Worm (Caenorhabditis elegans) whole organism, L2 larva: ENCODE measurements around the gene sdz-15.
A peak's percentile ranks its signal among the peaks of the same experiment; 100 is the strongest.

Experiments used
- C34F6.9 ChIP-seq: fragments of 150-350 bp; optimal IDR thresholded peaks from 2 replicates; lab custom pipeline; 2014; ENCODE audit warnings: missing biosample characterization, missing genetic modification characterization
- F13H6.1 ChIP-seq: sonication (generic microtip); optimal IDR thresholded peaks from 2 replicates; lab custom pipeline; 2016; ENCODE audit warnings: missing genetic modification characterization, missing compliant biosample characterization
- Y55F3AM.14 ChIP-seq: fragments of 200-800 bp; sonication (Bioruptor generic); optimal IDR thresholded peaks from 2 replicates; lab custom pipeline; 2018; ENCODE audit warnings: mild to moderate bottlenecking, missing genetic modification characterization, missing compliant biosample characterization
- alr-1 ChIP-seq: fragments of 150-350 bp; optimal IDR thresholded peaks from 2 replicates; lab custom pipeline; 2014; ENCODE audit warnings: missing biosample characterization, missing genetic modification characterization
- aly-2 ChIP-seq: fragments of 150-350 bp; optimal IDR thresholded peaks from 2 replicates; lab custom pipeline; 2014; ENCODE audit warnings: missing biosample characterization, missing genetic modification characterization
- ama-1 ChIP-seq: fragments of 150-350 bp; optimal IDR thresholded peaks from 2 replicates; lab custom pipeline; 2018; ENCODE audit warnings: inconsistent platforms
- blmp-1 ChIP-seq: sonication (generic microtip); optimal IDR thresholded peaks from 2 replicates; lab custom pipeline; 2017; ENCODE audit warnings: missing genetic modification characterization, mild to moderate bottlenecking, missing compliant biosample characterization, antibody characterized with exemption, moderate library complexity; ENCODE audit not compliant: insufficient read depth
- ceh-16 ChIP-seq: fragments of 150-350 bp; optimal IDR thresholded peaks from 2 replicates; lab custom pipeline; 2014; ENCODE audit warnings: missing biosample characterization, missing genetic modification characterization
- ceh-82 ChIP-seq: fragments of 150-350 bp; optimal IDR thresholded peaks from 2 replicates; lab custom pipeline; 2014; ENCODE audit warnings: missing biosample characterization, missing genetic modification characterization
- crh-2 ChIP-seq: sonication (generic microtip); optimal IDR thresholded peaks from 2 replicates; lab custom pipeline; 2017; ENCODE audit warnings: missing biosample characterization, missing genetic modification characterization
- dmd-4 ChIP-seq: sonication (generic microtip); optimal IDR thresholded peaks from 2 replicates; lab custom pipeline; 2017; ENCODE audit warnings: missing biosample characterization, missing genetic modification characterization
- egl-27 ChIP-seq: sonication (generic microtip); optimal IDR thresholded peaks from 3 replicates; lab custom pipeline; 2017; ENCODE audit warnings: missing biosample characterization, missing genetic modification reagents, missing genetic modification characterization
- elt-1 ChIP-seq: fragments of 150-350 bp; optimal IDR thresholded peaks from 2 replicates; lab custom pipeline; 2014; ENCODE audit warnings: missing biosample characterization, missing genetic modification characterization
- fos-1 ChIP-seq: fragments of 150-350 bp; optimal IDR thresholded peaks from 2 replicates; lab custom pipeline; 2014; ENCODE audit warnings: missing biosample characterization, missing genetic modification characterization
- gmeb-1 ChIP-seq: fragments of 150-350 bp; optimal IDR thresholded peaks from 2 replicates; lab custom pipeline; 2014; ENCODE audit warnings: missing biosample characterization, missing genetic modification characterization
- lin-13 ChIP-seq: fragments of 150-350 bp; optimal IDR thresholded peaks from 2 replicates; lab custom pipeline; 2014; ENCODE audit warnings: missing biosample characterization, missing genetic modification reagents, missing genetic modification characterization
- lin-39 ChIP-seq: fragments of 150-350 bp; optimal IDR thresholded peaks from 2 replicates; lab custom pipeline; 2014; ENCODE audit warnings: missing biosample characterization, missing genetic modification reagents, missing genetic modification characterization
- lsy-2 ChIP-seq, 2 experiments: fragments of 150-350 bp in 1 of 2; sonication (generic microtip) in 1 of 2; optimal IDR thresholded peaks; 2 replicates each; lab custom pipeline; 2014 to 2017; ENCODE audit warnings: missing biosample characterization in 2 of 2, missing genetic modification characterization in 2 of 2
- mab-5 ChIP-seq: fragments of 150-350 bp; optimal IDR thresholded peaks from 2 replicates; lab custom pipeline; 2014; ENCODE audit warnings: missing biosample characterization, missing genetic modification characterization
- mbf-1 ChIP-seq: sonication (generic microtip); optimal IDR thresholded peaks from 2 replicates; lab custom pipeline; 2017; ENCODE audit warnings: missing biosample characterization, missing genetic modification characterization
- mdl-1 ChIP-seq, 2 experiments: fragments of 150-350 bp in 1 of 2; sonication (generic microtip) in 1 of 2; optimal IDR thresholded peaks; 2 replicates each; lab custom pipeline; 2017; ENCODE audit warnings: missing biosample characterization in 2 of 2, missing genetic modification characterization in 2 of 2
- nhr-10 ChIP-seq: sonication (generic microtip); optimal IDR thresholded peaks from 2 replicates; lab custom pipeline; 2017; ENCODE audit warnings: missing biosample characterization, missing genetic modification characterization
- nhr-11 ChIP-seq: fragments of 150-350 bp; optimal IDR thresholded peaks from 2 replicates; lab custom pipeline; 2014; ENCODE audit warnings: missing biosample characterization, missing genetic modification characterization
- nhr-12 ChIP-seq: fragments of 150-350 bp; optimal IDR thresholded peaks from 2 replicates; lab custom pipeline; 2014; ENCODE audit warnings: missing biosample characterization, missing genetic modification characterization
- nhr-129 ChIP-seq: fragments of 150-350 bp; optimal IDR thresholded peaks from 2 replicates; lab custom pipeline; 2014; ENCODE audit warnings: missing biosample characterization, missing genetic modification characterization
- nhr-21 ChIP-seq: fragments of 150-350 bp; optimal IDR thresholded peaks from 2 replicates; lab custom pipeline; 2014; ENCODE audit warnings: missing biosample characterization, missing genetic modification characterization
- nhr-23 ChIP-seq: fragments of 150-350 bp; optimal IDR thresholded peaks from 2 replicates; lab custom pipeline; 2014; ENCODE audit warnings: missing biosample characterization, missing genetic modification reagents, missing genetic modification characterization
- nhr-25 ChIP-seq: fragments of 150-350 bp; sonication (generic microtip); optimal IDR thresholded peaks from 3 replicates; lab custom pipeline; 2014; ENCODE audit warnings: missing biosample characterization, missing genetic modification characterization
- nhr-6 ChIP-seq: fragments of 150-350 bp; optimal IDR thresholded peaks from 2 replicates; lab custom pipeline; 2014; ENCODE audit warnings: missing biosample characterization, missing genetic modification characterization
- nhr-77 ChIP-seq: fragments of 150-350 bp; optimal IDR thresholded peaks from 2 replicates; lab custom pipeline; 2014; ENCODE audit warnings: missing biosample characterization, missing genetic modification characterization
- peb-1 ChIP-seq: fragments of 150-350 bp; optimal IDR thresholded peaks from 2 replicates; lab custom pipeline; 2014; ENCODE audit warnings: missing biosample characterization, missing genetic modification characterization
- sem-4 ChIP-seq: fragments of 150-350 bp; optimal IDR thresholded peaks from 2 replicates; lab custom pipeline; 2014; ENCODE audit warnings: missing biosample characterization, missing genetic modification reagents, missing genetic modification characterization
- skn-1 ChIP-seq: sonication (generic microtip); optimal IDR thresholded peaks from 2 replicates; lab custom pipeline; 2017; ENCODE audit warnings: missing biosample characterization, missing genetic modification characterization
- sma-3 ChIP-seq: sonication (generic microtip); optimal IDR thresholded peaks from 2 replicates; lab custom pipeline; 2016; ENCODE audit warnings: missing genetic modification reagents, missing genetic modification characterization, missing compliant biosample characterization
- snpc-4 ChIP-seq: fragments of 150-350 bp; optimal IDR thresholded peaks from 2 replicates; lab custom pipeline; 2014; ENCODE audit warnings: missing biosample characterization, missing genetic modification characterization
- unc-39 ChIP-seq: fragments of 150-350 bp; optimal IDR thresholded peaks from 2 replicates; lab custom pipeline; 2014; ENCODE audit warnings: missing biosample characterization, missing genetic modification characterization
- unc-55 ChIP-seq: fragments of 150-350 bp; sonication (generic microtip); optimal IDR thresholded peaks from 3 replicates; lab custom pipeline; 2014; ENCODE audit warnings: missing biosample characterization, missing genetic modification reagents, missing genetic modification characterization
- unc-62 ChIP-seq: fragments of 150-350 bp; optimal IDR thresholded peaks from 2 replicates; lab custom pipeline; 2014; ENCODE audit warnings: missing biosample characterization, missing genetic modification reagents, missing genetic modification characterization
- ztf-1 ChIP-seq: fragments of 200-800 bp; sonication (Bioruptor generic); conservative IDR thresholded peaks from 2 replicates; pipeline ENCODE4 v1.3.6; 2022; ENCODE audit warnings: missing genetic modification characterization, missing compliant biosample characterization
- ztf-11 ChIP-seq: sonication (generic microtip); optimal IDR thresholded peaks from 2 replicates; lab custom pipeline; 2017; ENCODE audit warnings: missing biosample characterization, missing genetic modification characterization
- ztf-4 ChIP-seq: fragments of 150-350 bp; optimal IDR thresholded peaks from 2 replicates; lab custom pipeline; 2014; ENCODE audit warnings: missing biosample characterization, missing genetic modification characterization

sdz-15 gene

ce11 chrIII:6454183-6454582, 44.1 kb upstream of the sdz-15 start, which contains the start of gene jhdm-1:
Gene jhdm-1 (plus strand): TSS chrIII:6454483.
- TF ChIP-seq ztf-11 (tag; lab: Kevin White, UChicago) (no peak), peb-1 (tag; lab: Kevin White, UChicago) (no peak), alr-1 (tag; lab: Kevin White, UChicago) (no peak), C34F6.9 (tag; lab: Kevin White, UChicago) (no peak)

- TF ChIP-seq ceh-16 (no peak), lsy-2 (tag; optimal IDR thresholded peaks at IDR 0.05; lab: Kevin White, UChicago) (no peak), dmd-4 (tag; lab: Kevin White, UChicago) (no peak), mbf-1 (tag; lab: Kevin White, UChicago) (no peak), unc-39 (no peak)
Measured at ce11 chrIII:6459820-6460219, 38.5 kb upstream of the sdz-15 start, which contains the start of gene algn-1. Gene algn-1 (plus strand): TSS chrIII:6460120.

ce11 chrIII:6462610-6463009, 35.7 kb upstream of the sdz-15 start, which contains the start of gene T26A5.8:
Gene T26A5.8 (minus strand): TSS chrIII:6462856.
- no peak for TF ChIP-seq snpc-4 (tag; lab: Kevin White, UChicago)
- no peak for TF ChIP-seq nhr-21 (tag; lab: Kevin White, UChicago)
- no peak for TF ChIP-seq nhr-25
- no peak for TF ChIP-seq peb-1 (tag; lab: Kevin White, UChicago)
- TF ChIP-seq unc-62 (GFP tag; lab: Kevin White, UChicago): no peak
- TF ChIP-seq lin-13: peak; percentile 15
- TF ChIP-seq ama-1 (lab: Kevin White, UChicago): peak; percentile 56
- TF ChIP-seq ztf-4 (tag; lab: Kevin White, UChicago): peak; percentile 29
- TF ChIP-seq sma-3 (GFP tag; lab: Kevin White, UChicago): peak; percentile 45
- no peak for TF ChIP-seq blmp-1
- peak; percentile 25 for TF ChIP-seq nhr-129
- TF ChIP-seq nhr-6 (tag; lab: Kevin White, UChicago): peak; percentile 19
- TF ChIP-seq crh-2 (tag; lab: Kevin White, UChicago): peak; percentile 10
- TF ChIP-seq lsy-2 (tag; optimal IDR thresholded peaks at IDR 0.05; lab: Kevin White, UChicago): peak in 1 of 2 experiments; percentile 58
- TF ChIP-seq lin-39 (tag; lab: Kevin White, UChicago): no peak

- TF ChIP-seq snpc-4 (tag; lab: Kevin White, UChicago) (no peak), aly-2 (tag; lab: Kevin White, UChicago) (no peak), lsy-2 (tag; optimal IDR thresholded peaks at IDR 0.05; lab: Kevin White, UChicago) (no peak), unc-55 (no peak), peb-1 (tag; lab: Kevin White, UChicago) (no peak), skn-1 (tag; lab: Kevin White, UChicago) (no peak), unc-62 (GFP tag; lab: Kevin White, UChicago) (no peak), mbf-1 (tag; lab: Kevin White, UChicago) (no peak), nhr-23 (tag; lab: Kevin White, UChicago) (no peak)
Measured at ce11 chrIII:6463679-6464078, 34.6 kb upstream of the sdz-15 start, which contains the start of gene dlc-1. Gene dlc-1 (minus strand): TSS chrIII:6463779.

- no peak for TF ChIP-seq ztf-1
- TF ChIP-seq C34F6.9 (tag; lab: Kevin White, UChicago): peak; percentile 79
- no peak for TF ChIP-seq mbf-1 (tag; lab: Kevin White, UChicago)
- no peak for TF ChIP-seq aly-2 (tag; lab: Kevin White, UChicago)
- no peak for TF ChIP-seq alr-1 (tag; lab: Kevin White, UChicago)
- peak; percentile 88 for TF ChIP-seq crh-2 (tag; lab: Kevin White, UChicago)
- TF ChIP-seq fos-1 (tag; lab: Kevin White, UChicago): peak; percentile 98
- peak; percentile 89 for TF ChIP-seq Y55F3AM.14
- TF ChIP-seq nhr-11 (tag; lab: Kevin White, UChicago): no peak
- peak; percentile 85 for TF ChIP-seq ama-1 (lab: Kevin White, UChicago)
- TF ChIP-seq unc-39: no peak
- peak; percentile 40 for TF ChIP-seq snpc-4 (tag; lab: Kevin White, UChicago)
- peak; percentile 85 for TF ChIP-seq unc-55
- peak; percentile 91 for TF ChIP-seq sma-3 (GFP tag; lab: Kevin White, UChicago)
- TF ChIP-seq lin-39 (tag; lab: Kevin White, UChicago): no peak
- no peak for TF ChIP-seq nhr-23 (tag; lab: Kevin White, UChicago)
- TF ChIP-seq ceh-16: peak; percentile 62
- no peak for TF ChIP-seq nhr-12 (tag; lab: Kevin White, UChicago)
- TF ChIP-seq elt-1: no peak
- peak; percentile 66 for TF ChIP-seq ceh-82 (tag; lab: Kevin White, UChicago)
- TF ChIP-seq lin-13: peak; percentile 66
- TF ChIP-seq F13H6.1: peak; percentile 94
- TF ChIP-seq egl-27 (tag; lab: Kevin White, UChicago): no peak
- no peak for TF ChIP-seq dmd-4 (tag; lab: Kevin White, UChicago)
- no peak for TF ChIP-seq unc-62 (GFP tag; lab: Kevin White, UChicago)
- peak; percentile 79 for TF ChIP-seq mab-5 (tag; lab: Kevin White, UChicago)
- no peak for TF ChIP-seq nhr-25
- TF ChIP-seq lsy-2 (tag; optimal IDR thresholded peaks at IDR 0.05; lab: Kevin White, UChicago): peak; percentile 75 to 83
- TF ChIP-seq skn-1 (tag; lab: Kevin White, UChicago): no peak
- TF ChIP-seq mdl-1 (tag; optimal IDR thresholded peaks at IDR 0.05; lab: Kevin White, UChicago): peak; percentile 85 to 92
- peak; percentile 43 for TF ChIP-seq ztf-4 (tag; lab: Kevin White, UChicago)
- peak; percentile 85 for TF ChIP-seq gmeb-1 (tag; lab: Kevin White, UChicago)
- no peak for TF ChIP-seq ztf-11 (tag; lab: Kevin White, UChicago)
- TF ChIP-seq nhr-10 (tag; lab: Kevin White, UChicago): no peak
- peak; percentile 1 for TF ChIP-seq peb-1 (tag; lab: Kevin White, UChicago)
- TF ChIP-seq sem-4 (tag; lab: Kevin White, UChicago): peak; percentile 68
- no peak for TF ChIP-seq nhr-77 (tag; lab: Kevin White, UChicago)
Measured at ce11 chrIII:6464113-6464571, 34.1 kb upstream of the sdz-15 start.
